Worm (Caenorhabditis elegans) whole organism, L2 larva: ENCODE data around the gene Y51H4A.941.

Source experiments
- R02D3.7 ChIP-seq: fragments of 150-350 bp; optimal IDR thresholded peaks from 2 replicates; lab custom pipeline; 2014; ENCODE audit warnings: missing biosample characterization, missing genetic modification characterization
- ZK546.5 ChIP-seq: sonication (generic microtip); optimal IDR thresholded peaks from 2 replicates; lab custom pipeline; 2017; ENCODE audit warnings: missing biosample characterization, missing genetic modification characterization
- ama-1 ChIP-seq: fragments of 150-350 bp; optimal IDR thresholded peaks from 2 replicates; lab custom pipeline; 2018; ENCODE audit warnings: inconsistent platforms
- ceh-82 ChIP-seq: fragments of 150-350 bp; optimal IDR thresholded peaks from 2 replicates; lab custom pipeline; 2014; ENCODE audit warnings: missing biosample characterization, missing genetic modification characterization
- egl-27 ChIP-seq: sonication (generic microtip); optimal IDR thresholded peaks from 3 replicates; lab custom pipeline; 2017; ENCODE audit warnings: missing biosample characterization, missing genetic modification reagents, missing genetic modification characterization
- elt-3 ChIP-seq: sonication (generic microtip); optimal IDR thresholded peaks from 2 replicates; lab custom pipeline; 2017; ENCODE audit warnings: missing biosample characterization, missing genetic modification characterization
- lin-39 ChIP-seq: fragments of 150-350 bp; optimal IDR thresholded peaks from 2 replicates; lab custom pipeline; 2014; ENCODE audit warnings: missing biosample characterization, missing genetic modification reagents, missing genetic modification characterization
- nhr-11 ChIP-seq: fragments of 150-350 bp; optimal IDR thresholded peaks from 2 replicates; lab custom pipeline; 2014; ENCODE audit warnings: missing biosample characterization, missing genetic modification characterization
- nhr-12 ChIP-seq: fragments of 150-350 bp; optimal IDR thresholded peaks from 2 replicates; lab custom pipeline; 2014; ENCODE audit warnings: missing biosample characterization, missing genetic modification characterization
- skn-1 ChIP-seq: sonication (generic microtip); optimal IDR thresholded peaks from 2 replicates; lab custom pipeline; 2017; ENCODE audit warnings: missing biosample characterization, missing genetic modification characterization
- sma-3 ChIP-seq: sonication (generic microtip); optimal IDR thresholded peaks from 2 replicates; lab custom pipeline; 2016; ENCODE audit warnings: missing genetic modification reagents, missing genetic modification characterization, missing compliant biosample characterization
- unc-62 ChIP-seq: fragments of 150-350 bp; optimal IDR thresholded peaks from 2 replicates; lab custom pipeline; 2014; ENCODE audit warnings: missing biosample characterization, missing genetic modification reagents, missing genetic modification characterization

- no peak for TF ChIP-seq R02D3.7
- TF ChIP-seq unc-62 (GFP tag; lab: Kevin White, UChicago): no peak
- no peak for TF ChIP-seq lin-39
- TF ChIP-seq ceh-82 (tag; lab: Kevin White, UChicago): no peak
- TF ChIP-seq elt-3 (tag; lab: Kevin White, UChicago): no peak
- TF ChIP-seq ZK546.5 (tag; lab: Kevin White, UChicago): no peak
- no peak for TF ChIP-seq nhr-11 (tag; lab: Kevin White, UChicago)
- no peak for TF ChIP-seq egl-27 (tag; lab: Kevin White, UChicago)
- no peak for TF ChIP-seq sma-3 (GFP tag; lab: Kevin White, UChicago)
- no peak for TF ChIP-seq ama-1 (lab: Kevin White, UChicago)
- TF ChIP-seq skn-1 (tag; lab: Kevin White, UChicago): no peak
- no peak for TF ChIP-seq nhr-12 (tag; lab: Kevin White, UChicago)
These were observed 49.1 kb upstream of the Y51H4A.941 start, which contains the start of gene Y43D4A.1 for ce11 chrIV:16743530-16743929.
